Worm (Caenorhabditis elegans) whole organism, L2 larva: ENCODE data around the gene K08D8.10.

Source experiments
- ama-1 ChIP-seq: fragments of 150-350 bp; optimal IDR thresholded peaks from 2 replicates; lab custom pipeline; 2018; ENCODE audit warnings: inconsistent platforms
- elt-3 ChIP-seq: sonication (generic microtip); optimal IDR thresholded peaks from 2 replicates; lab custom pipeline; 2017; ENCODE audit warnings: missing biosample characterization, missing genetic modification characterization
- mab-5 ChIP-seq: fragments of 150-350 bp; optimal IDR thresholded peaks from 2 replicates; lab custom pipeline; 2014; ENCODE audit warnings: missing biosample characterization, missing genetic modification characterization
- nhr-11 ChIP-seq: fragments of 150-350 bp; optimal IDR thresholded peaks from 2 replicates; lab custom pipeline; 2014; ENCODE audit warnings: missing biosample characterization, missing genetic modification characterization
- nhr-12 ChIP-seq: fragments of 150-350 bp; optimal IDR thresholded peaks from 2 replicates; lab custom pipeline; 2014; ENCODE audit warnings: missing biosample characterization, missing genetic modification characterization
- nhr-23 ChIP-seq: fragments of 150-350 bp; optimal IDR thresholded peaks from 2 replicates; lab custom pipeline; 2014; ENCODE audit warnings: missing biosample characterization, missing genetic modification reagents, missing genetic modification characterization
- skn-1 ChIP-seq: sonication (generic microtip); optimal IDR thresholded peaks from 2 replicates; lab custom pipeline; 2017; ENCODE audit warnings: missing biosample characterization, missing genetic modification characterization
- snpc-4 ChIP-seq: fragments of 150-350 bp; optimal IDR thresholded peaks from 2 replicates; lab custom pipeline; 2014; ENCODE audit warnings: missing biosample characterization, missing genetic modification characterization
- unc-39 ChIP-seq: fragments of 150-350 bp; optimal IDR thresholded peaks from 2 replicates; lab custom pipeline; 2014; ENCODE audit warnings: missing biosample characterization, missing genetic modification characterization

ce11 chrIV:12896371-12896882 lies 3.9 kb upstream of the K08D8.10 start, which contains the start of gene K08D8.7:
- TF ChIP-seq nhr-11 (tag; lab: Kevin White, UChicago) (no peak), elt-3 (tag; lab: Kevin White, UChicago) (no peak), skn-1 (tag; lab: Kevin White, UChicago) (no peak), ama-1 (no peak), nhr-12 (tag; lab: Kevin White, UChicago) (no peak), unc-39 (tag; lab: Kevin White, UChicago) (no peak), snpc-4 (tag; lab: Kevin White, UChicago) (no peak), nhr-23 (tag; lab: Kevin White, UChicago) (no peak), mab-5 (no peak)
